Worm (Caenorhabditis elegans): ENCODE results near the gene sru-18.
"Not testable (repeated sequence)": the region's sequence is repeated elsewhere in the genome, so short reads cannot be mapped to it uniquely, and the experiment has no call there.

The sru-18 gene

DNA sequence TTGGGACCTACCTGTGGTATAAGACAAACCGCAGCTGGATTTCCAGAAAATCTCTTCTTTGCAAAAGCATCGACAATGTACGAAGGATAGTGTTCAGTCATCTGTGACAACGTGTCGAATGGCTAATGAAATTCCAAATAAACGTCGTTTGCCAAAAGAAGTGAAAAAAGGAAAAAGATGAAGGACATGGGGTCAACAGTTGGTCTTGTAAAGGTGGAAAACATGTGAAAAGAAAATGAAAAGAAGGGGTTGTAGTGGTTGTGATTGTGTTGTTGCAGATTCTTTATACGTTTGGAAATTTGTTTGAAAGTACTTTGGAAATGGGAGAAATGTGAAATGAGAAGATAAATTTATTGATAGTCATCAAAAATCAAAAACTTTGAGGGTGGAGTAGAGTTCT is 17.6 kb upstream of the sru-18 start, which contains the start of gene T04A11.4:
T04A11.4 (minus strand) TSS at position 101 of the 400 bp plus-strand sequence.
- not testable (repeated sequence) for TF ChIP-seq flt-1 (GFP tag; IDR thresholded peaks at IDR 0.05); med-1 (GFP tag; optimal IDR thresholded peaks at IDR 0.05; ENCODE audit: insufficient read depth); ztf-23 (GFP tag; IDR thresholded peaks at IDR 0.05)

DNA sequence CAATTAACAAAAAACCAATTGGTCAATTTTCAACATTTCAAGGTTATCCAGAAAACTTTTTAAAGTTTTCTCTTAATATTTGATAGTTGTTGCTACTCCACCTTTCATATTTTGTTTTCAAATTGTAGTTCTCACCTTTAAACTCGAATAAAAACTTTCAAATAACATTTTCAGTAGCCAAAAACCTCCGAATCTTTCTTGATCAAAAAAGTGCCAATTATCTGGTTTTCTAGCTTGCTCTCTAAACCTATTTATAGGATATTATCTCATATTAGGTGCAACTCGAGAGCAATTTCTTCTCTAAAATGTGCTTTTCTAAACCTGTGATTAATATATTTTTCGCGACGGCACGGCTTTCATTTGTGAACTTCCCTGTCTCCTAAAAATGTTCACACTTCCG is 14.9 kb upstream of the sru-18 start, which contains the start of gene sru-26:
sru-26 (plus strand) TSS at position 301 of the 400 bp plus-strand sequence.
- no peak for TF ChIP-seq cog-1 (tag; optimal IDR thresholded peaks at IDR 0.05)
- TF ChIP-seq ztf-23 (GFP tag; IDR thresholded peaks at IDR 0.05) = no peak
- TF ChIP-seq T22C8.4 (GFP tag; IDR thresholded peaks at IDR 0.05) = no peak
- no peak for TF ChIP-seq flt-1 (GFP tag; IDR thresholded peaks at IDR 0.05)
- TF ChIP-seq med-1 (GFP tag; optimal IDR thresholded peaks at IDR 0.05; ENCODE audit: insufficient read depth) = no peak
- TF ChIP-seq ztf-29 (GFP tag; IDR thresholded peaks at IDR 0.05) = no peak
- no peak for TF ChIP-seq klf-2 (GFP tag; conservative IDR thresholded peaks at IDR 0.05)
- no peak for TF ChIP-seq tab-1 (GFP tag; IDR thresholded peaks at IDR 0.05)
- TF ChIP-seq ref-1 (GFP tag; conservative IDR thresholded peaks at IDR 0.05) = no peak

DNA sequence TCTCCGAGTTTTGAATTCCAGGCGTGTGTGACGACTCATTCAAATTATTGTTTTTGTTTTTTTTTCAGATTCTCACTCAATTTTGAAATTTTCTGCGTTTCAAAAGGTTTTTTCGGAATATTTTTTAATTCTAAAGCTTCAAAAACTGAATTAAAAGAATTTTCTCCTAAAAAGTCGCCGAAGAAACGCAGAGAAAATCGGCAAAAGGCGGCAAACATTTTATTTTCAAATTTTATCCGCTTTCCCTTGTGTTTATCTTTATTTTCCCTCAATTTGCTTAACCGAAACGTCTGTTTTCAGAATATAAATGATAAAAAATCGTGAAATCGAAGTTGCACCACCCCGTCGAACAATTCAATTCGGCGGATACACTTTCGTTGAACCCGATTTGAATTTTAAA is 11.6 kb upstream of the sru-18 start, which contains the start of gene him-6:
him-6 (plus strand) TSS at position 301 of the 400 bp plus-strand sequence.
- TF ChIP-seq T22C8.4 (GFP tag; IDR thresholded peaks at IDR 0.05) (no peak), ref-1 (GFP tag; conservative IDR thresholded peaks at IDR 0.05) (no peak), ztf-29 (GFP tag; IDR thresholded peaks at IDR 0.05) (no peak), cog-1 (tag; optimal IDR thresholded peaks at IDR 0.05) (no peak), med-1 (GFP tag; optimal IDR thresholded peaks at IDR 0.05; ENCODE audit: insufficient read depth) (no peak), flt-1 (GFP tag; IDR thresholded peaks at IDR 0.05) (no peak)

DNA sequence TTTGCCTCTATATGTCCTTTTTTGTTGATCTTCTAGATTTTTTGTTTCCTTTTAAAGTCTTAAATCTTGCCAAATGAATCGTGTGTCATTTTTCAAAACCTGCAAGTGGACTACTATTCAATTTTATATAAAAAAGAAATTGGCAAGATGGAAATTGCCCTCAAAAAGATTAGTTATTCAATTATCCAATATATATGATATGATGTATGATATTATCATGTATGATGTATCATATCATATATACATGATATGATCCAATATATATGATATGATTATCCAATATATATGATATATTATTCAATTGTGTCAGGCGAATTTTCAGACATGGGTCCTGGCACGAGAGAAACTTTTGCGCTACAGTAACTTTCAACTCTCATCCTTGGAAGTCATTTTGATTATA is 6.9 kb upstream of the sru-18 start, which contains the start of gene sru-20:
sru-20 (plus strand) TSS at position 301 of the 400 bp plus-strand sequence.
- TF ChIP-seq ztf-23 (GFP tag; IDR thresholded peaks at IDR 0.05) (no peak), tab-1 (GFP tag; IDR thresholded peaks at IDR 0.05) (no peak), ztf-29 (GFP tag; IDR thresholded peaks at IDR 0.05) (no peak), klf-2 (GFP tag; conservative IDR thresholded peaks at IDR 0.05) (no peak), flt-1 (GFP tag; IDR thresholded peaks at IDR 0.05) (no peak), T22C8.4 (GFP tag; IDR thresholded peaks at IDR 0.05) (no peak), cog-1 (tag; optimal IDR thresholded peaks at IDR 0.05) (no peak), med-1 (GFP tag; optimal IDR thresholded peaks at IDR 0.05; ENCODE audit: insufficient read depth) (no peak), ref-1 (GFP tag; conservative IDR thresholded peaks at IDR 0.05) (no peak)

DNA sequence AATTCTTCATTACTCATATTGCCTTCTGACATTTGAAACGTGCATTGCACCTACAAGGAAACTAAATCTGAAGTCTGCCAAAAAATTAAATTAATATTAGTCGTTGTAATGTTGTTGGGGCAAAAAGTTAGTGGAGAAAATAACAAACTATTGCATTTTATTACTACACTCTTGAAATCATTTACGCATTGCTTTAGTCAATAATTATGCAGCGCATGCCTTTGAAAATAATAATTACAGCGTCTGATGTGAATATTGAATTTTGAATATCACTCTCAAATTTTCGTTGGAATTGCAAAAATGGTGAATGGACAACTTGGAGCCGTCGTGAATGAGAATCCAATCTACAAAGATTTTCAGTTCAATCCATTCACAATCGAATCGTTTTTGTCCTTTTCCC is 3.8 kb upstream of the sru-18 start, which contains the start of gene sru-19:
sru-19 (plus strand) TSS at position 301 of the 400 bp plus-strand sequence.
- no peak for TF ChIP-seq ztf-29 (GFP tag; IDR thresholded peaks at IDR 0.05)
- TF ChIP-seq ref-1 (GFP tag; conservative IDR thresholded peaks at IDR 0.05) = no peak
- no peak for TF ChIP-seq flt-1 (GFP tag; IDR thresholded peaks at IDR 0.05)
- no peak for TF ChIP-seq ztf-23 (GFP tag; IDR thresholded peaks at IDR 0.05)
- TF ChIP-seq med-1 (GFP tag; optimal IDR thresholded peaks at IDR 0.05; ENCODE audit: insufficient read depth) = no peak
- TF ChIP-seq tab-1 (GFP tag; IDR thresholded peaks at IDR 0.05) = no peak
- TF ChIP-seq klf-2 (GFP tag; conservative IDR thresholded peaks at IDR 0.05) = no peak
- no peak for TF ChIP-seq T22C8.4 (GFP tag; IDR thresholded peaks at IDR 0.05)
- no peak for TF ChIP-seq cog-1 (tag; optimal IDR thresholded peaks at IDR 0.05)

DNA sequence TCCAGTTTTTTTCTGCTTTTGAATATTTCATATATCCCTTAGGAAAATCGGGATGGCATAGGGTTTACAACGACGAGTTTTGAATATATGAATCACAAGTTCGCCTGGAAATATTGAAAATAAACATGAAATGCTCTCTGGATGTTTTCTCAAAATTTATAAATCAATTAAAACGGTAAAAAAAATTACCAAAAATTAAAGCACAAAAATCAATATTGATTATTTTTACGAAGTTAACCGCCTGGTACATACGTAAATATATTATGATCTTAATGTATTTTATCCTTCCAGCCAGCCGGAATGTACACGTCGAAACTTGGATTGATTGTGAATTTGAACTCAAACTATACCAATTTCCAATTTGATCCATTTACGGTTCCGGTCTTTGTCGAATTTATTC is 3.3 kb downstream of the sru-18 start, which contains the start of gene sru-17:
sru-17 (plus strand) TSS at position 301 of the 400 bp plus-strand sequence.
- not testable (repeated sequence) for TF ChIP-seq med-1 (GFP tag; optimal IDR thresholded peaks at IDR 0.05; ENCODE audit: insufficient read depth); tab-1 (GFP tag; IDR thresholded peaks at IDR 0.05); ztf-29 (GFP tag; IDR thresholded peaks at IDR 0.05)

DNA sequence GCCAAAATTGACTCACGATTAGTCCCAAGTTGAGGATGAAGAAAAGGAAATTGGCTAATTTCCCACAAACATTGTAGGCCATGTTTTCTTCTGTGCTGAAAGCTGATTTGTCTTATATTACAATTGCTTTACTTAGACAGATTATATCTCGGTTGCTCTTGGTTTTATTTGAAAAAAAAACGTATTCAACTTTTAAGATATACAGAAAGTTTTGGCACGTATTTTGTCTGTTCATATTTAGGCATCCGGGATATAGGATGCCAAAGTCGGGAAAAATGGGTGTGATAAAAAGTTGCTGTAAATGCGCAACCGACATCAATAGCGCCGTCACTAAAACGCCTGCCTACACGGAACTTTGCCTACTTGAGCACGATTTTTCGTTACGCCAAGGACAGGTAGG is 18.1 kb downstream of the sru-18 start, which contains the start of gene tsp-4:
tsp-4 (minus strand) TSS at position 101 of the 400 bp plus-strand sequence.
- TF ChIP-seq med-1 (GFP tag; optimal IDR thresholded peaks at IDR 0.05; ENCODE audit: insufficient read depth) (no peak), ztf-29 (GFP tag; IDR thresholded peaks at IDR 0.05) (no peak), ref-1 (GFP tag; conservative IDR thresholded peaks at IDR 0.05) (no peak), flt-1 (GFP tag; IDR thresholded peaks at IDR 0.05) (no peak), T22C8.4 (GFP tag; IDR thresholded peaks at IDR 0.05) (no peak), tab-1 (GFP tag; IDR thresholded peaks at IDR 0.05) (no peak), cog-1 (tag; optimal IDR thresholded peaks at IDR 0.05) (no peak)

DNA sequence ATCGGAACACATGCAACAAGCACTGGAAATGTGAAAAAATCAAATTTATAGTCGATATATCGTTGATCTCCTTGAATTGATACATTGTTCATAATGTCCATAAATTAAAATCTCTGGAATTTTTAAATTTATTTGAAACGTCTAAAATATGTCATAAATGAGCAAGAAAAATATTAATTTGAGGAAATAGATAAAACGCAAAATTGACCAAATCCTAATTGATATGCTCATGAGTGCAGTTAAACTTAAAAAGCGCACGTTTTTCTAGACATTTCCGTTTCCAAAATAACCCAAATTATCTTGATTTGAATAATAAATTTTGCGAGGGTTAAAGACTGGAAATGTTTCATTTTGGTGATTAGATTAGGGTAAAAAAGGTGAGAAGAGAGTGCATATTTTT is 20.5 kb downstream of the sru-18 start, which contains the start of gene sru-13:
sru-13 (minus strand) TSS at position 101 of the 400 bp plus-strand sequence.
- no peak for TF ChIP-seq flt-1 (GFP tag; IDR thresholded peaks at IDR 0.05)
- no peak for TF ChIP-seq cog-1 (tag; optimal IDR thresholded peaks at IDR 0.05)
- TF ChIP-seq T22C8.4 (GFP tag; IDR thresholded peaks at IDR 0.05) = no peak
- no peak for TF ChIP-seq ztf-23 (GFP tag; IDR thresholded peaks at IDR 0.05)
- TF ChIP-seq ref-1 (GFP tag; conservative IDR thresholded peaks at IDR 0.05) = no peak
- TF ChIP-seq tab-1 (GFP tag; IDR thresholded peaks at IDR 0.05) = no peak
- TF ChIP-seq med-1 (GFP tag; optimal IDR thresholded peaks at IDR 0.05; ENCODE audit: insufficient read depth) = no peak
- TF ChIP-seq klf-2 (GFP tag; conservative IDR thresholded peaks at IDR 0.05) = no peak
- no peak for TF ChIP-seq ztf-29 (GFP tag; IDR thresholded peaks at IDR 0.05)

DNA sequence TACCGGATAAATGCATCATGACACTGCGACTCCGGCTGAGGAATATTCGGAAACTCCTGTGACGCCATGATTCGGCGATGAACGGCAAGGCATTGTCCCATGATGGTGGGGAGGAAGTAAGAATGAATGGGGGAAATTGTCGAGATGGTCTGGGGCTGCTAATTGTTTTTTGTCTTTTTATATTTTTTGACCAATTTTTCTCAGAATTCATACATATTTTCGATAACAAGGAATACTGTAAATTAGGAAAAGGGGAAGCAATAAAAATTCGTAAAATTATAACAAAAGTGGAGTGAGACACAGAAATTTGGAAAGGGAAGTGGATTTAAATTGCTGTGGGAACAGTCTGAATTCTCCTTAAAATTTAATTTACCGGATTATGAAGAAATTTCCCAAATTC is 23.4 kb downstream of the sru-18 start, which contains the start of gene eak-4:
eak-4 (minus strand) TSS at position 101 of the 400 bp plus-strand sequence.
- TF ChIP-seq klf-2 (GFP tag; conservative IDR thresholded peaks at IDR 0.05) (no peak), T22C8.4 (GFP tag; IDR thresholded peaks at IDR 0.05) (no peak), ztf-29 (GFP tag; IDR thresholded peaks at IDR 0.05) (no peak), med-1 (GFP tag; optimal IDR thresholded peaks at IDR 0.05; ENCODE audit: insufficient read depth) (no peak)

DNA sequence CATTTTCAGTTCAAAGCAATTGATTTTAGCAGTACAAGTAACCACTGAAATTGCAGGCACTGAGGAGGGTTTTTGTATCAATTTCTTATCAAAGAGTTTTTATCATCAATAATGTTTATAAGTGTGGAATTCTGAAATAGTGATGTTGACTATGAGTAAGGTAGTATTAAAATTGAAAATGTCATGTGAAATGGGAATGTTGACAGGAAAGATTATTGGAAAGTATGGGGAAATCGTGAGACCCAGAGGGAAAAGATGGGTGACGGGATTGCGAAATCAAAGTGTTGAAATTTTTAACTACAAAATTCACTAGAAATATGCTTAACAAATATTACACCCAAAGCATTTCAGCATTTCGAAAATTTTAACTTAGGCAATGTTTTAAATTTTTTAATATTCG is 25.2 kb downstream of the sru-18 start, which contains the start of gene F53B2.8:
F53B2.8 (minus strand) TSS at position 180 of the 400 bp plus-strand sequence.
- TF ChIP-seq cog-1 (tag; optimal IDR thresholded peaks at IDR 0.05) = no peak
- TF ChIP-seq ref-1 (GFP tag; conservative IDR thresholded peaks at IDR 0.05) = no peak
- TF ChIP-seq flt-1 (GFP tag; IDR thresholded peaks at IDR 0.05) = no peak
- TF ChIP-seq T22C8.4 (GFP tag; IDR thresholded peaks at IDR 0.05) = no peak
- TF ChIP-seq klf-2 (GFP tag; conservative IDR thresholded peaks at IDR 0.05) = no peak
- no peak for TF ChIP-seq tab-1 (GFP tag; IDR thresholded peaks at IDR 0.05)
- TF ChIP-seq ztf-29 (GFP tag; IDR thresholded peaks at IDR 0.05) = no peak
- no peak for TF ChIP-seq med-1 (GFP tag; optimal IDR thresholded peaks at IDR 0.05; ENCODE audit: insufficient read depth)
- TF ChIP-seq ztf-23 (GFP tag; IDR thresholded peaks at IDR 0.05) = no peak
